Worm (Caenorhabditis elegans): ENCODE measurements around the gene ctps-1.
A peak's percentile ranks its signal among the peaks of the same experiment; 100 is the strongest.

ctps-1 gene

DNA sequence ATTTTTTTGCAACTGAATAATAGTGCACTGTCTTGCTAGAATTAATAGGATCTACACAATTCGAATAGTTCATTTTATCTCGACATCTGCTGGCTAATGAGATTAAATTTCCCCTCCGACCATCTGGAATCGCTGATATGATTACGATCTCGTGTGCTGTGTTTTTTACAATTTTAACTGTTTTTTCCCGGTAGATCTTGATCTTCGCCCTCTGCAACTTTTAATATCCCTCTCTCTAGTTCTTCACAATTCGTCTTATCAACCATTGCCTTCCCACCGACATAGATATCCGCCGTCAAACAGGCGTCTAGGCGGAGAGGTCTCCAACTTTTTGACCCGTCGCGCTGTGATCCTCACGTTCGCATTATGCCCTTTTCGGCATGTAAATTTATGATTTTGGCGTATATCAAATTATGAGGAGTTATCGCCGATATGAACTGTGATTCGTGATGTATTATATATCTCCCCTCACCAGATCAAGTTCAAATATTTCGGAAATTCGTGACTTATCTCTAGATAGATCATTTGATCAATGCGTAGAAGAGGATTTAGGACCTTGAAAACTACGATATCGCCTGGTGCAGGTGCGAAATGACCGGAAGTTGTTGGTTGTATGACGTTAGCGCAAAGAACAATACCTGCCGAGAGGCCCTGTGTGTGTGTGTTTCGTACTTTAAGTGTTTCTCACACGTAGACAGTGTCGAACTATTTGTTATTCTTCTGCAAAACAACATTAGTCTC lies 16.0 kb upstream of the ctps-1 start:
- TF ChIP-seq zag-1 (tag; optimal IDR thresholded peaks at IDR 0.05), result no peak
- TF ChIP-seq nhr-25 (tag; optimal IDR thresholded peaks at IDR 0.05), result peak; percentile 33
- TF ChIP-seq elt-1 (tag; optimal IDR thresholded peaks at IDR 0.05), result peak; percentile 47
- no peak for TF ChIP-seq nhr-28 (tag; optimal IDR thresholded peaks at IDR 0.05)
- TF ChIP-seq nhr-43 (tag; optimal IDR thresholded peaks at IDR 0.05; ENCODE audit: poor library complexity, severe bottlenecking), result peak; percentile 14
- TF ChIP-seq lsy-12 (tag; optimal IDR thresholded peaks at IDR 0.05), result no peak
- TF ChIP-seq lin-39 (tag; optimal IDR thresholded peaks at IDR 0.05), result no peak

DNA sequence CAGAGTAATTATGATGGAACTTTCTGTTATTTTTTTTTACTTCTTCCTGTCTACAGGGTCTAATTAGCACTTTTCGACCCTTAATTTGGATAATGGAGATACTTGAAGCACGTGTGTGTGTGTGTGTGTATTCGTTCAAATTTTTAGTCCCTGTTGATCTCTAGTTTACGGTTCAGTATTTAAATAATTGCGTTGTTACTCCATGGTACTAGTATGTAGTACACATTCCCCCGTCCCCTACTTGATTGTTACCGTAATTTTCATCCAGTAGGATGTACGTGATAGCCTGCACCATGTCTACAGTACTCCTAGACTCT lies 15.4 kb upstream of the ctps-1 start:
- TF ChIP-seq snpc-4 (tag; optimal IDR thresholded peaks at IDR 0.05), result no peak
- TF ChIP-seq ceh-82 (tag; optimal IDR thresholded peaks at IDR 0.05), result no peak
- no peak for TF ChIP-seq ceh-16 (tag; optimal IDR thresholded peaks at IDR 0.05)
- TF ChIP-seq nhr-23 (tag; optimal IDR thresholded peaks at IDR 0.05), result no peak
- no peak for TF ChIP-seq nhr-237 (tag; optimal IDR thresholded peaks at IDR 0.05)
- no peak for TF ChIP-seq lsy-12 (tag; optimal IDR thresholded peaks at IDR 0.05)
- no peak for TF ChIP-seq nhr-11 (tag; optimal IDR thresholded peaks at IDR 0.05)
- no peak for TF ChIP-seq pqm-1 (tag; optimal IDR thresholded peaks at IDR 0.05)
- TF ChIP-seq ceh-9 (tag; optimal IDR thresholded peaks at IDR 0.05), result no peak
- TF ChIP-seq lin-39 (tag; optimal IDR thresholded peaks at IDR 0.05), result no peak
- no peak for TF ChIP-seq fos-1 (tag; optimal IDR thresholded peaks at IDR 0.05)
- TF ChIP-seq R02D3.7 (tag; optimal IDR thresholded peaks at IDR 0.05), result no peak

DNA sequence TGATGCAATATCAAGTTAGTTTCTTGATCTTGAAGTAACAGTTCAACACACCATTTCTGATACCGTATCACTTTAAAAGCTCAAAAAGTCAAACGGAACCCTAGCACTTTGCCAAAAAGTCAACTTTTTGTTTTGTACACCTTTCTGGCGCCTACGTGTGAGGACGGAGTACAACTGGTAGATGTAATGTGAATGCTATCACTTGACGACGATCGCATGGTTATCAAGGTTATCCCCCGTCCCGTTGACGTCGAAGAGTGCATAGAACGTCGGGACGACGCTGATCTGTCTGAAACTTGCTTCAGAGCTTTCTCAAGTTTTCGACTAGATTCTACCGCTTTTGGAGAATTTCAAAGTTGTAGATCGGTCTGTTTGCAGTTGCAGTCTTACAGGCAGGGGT lies 14.7 kb upstream of the ctps-1 start:
- no peak for TF ChIP-seq ceh-82 (tag; optimal IDR thresholded peaks at IDR 0.05)
- no peak for TF ChIP-seq nhr-43 (tag; optimal IDR thresholded peaks at IDR 0.05; ENCODE audit: poor library complexity, severe bottlenecking)
- TF ChIP-seq aly-2 (tag; optimal IDR thresholded peaks at IDR 0.05), result no peak
- no peak for TF ChIP-seq nhr-237 (tag; optimal IDR thresholded peaks at IDR 0.05)
- no peak for TF ChIP-seq jun-1 (tag; optimal IDR thresholded peaks at IDR 0.05)
- TF ChIP-seq nfya-1 (tag; optimal IDR thresholded peaks at IDR 0.05; ENCODE audit: insufficient read depth), result no peak
- no peak for TF ChIP-seq eor-1 (tag; optimal IDR thresholded peaks at IDR 0.05)
- TF ChIP-seq zag-1 (tag; optimal IDR thresholded peaks at IDR 0.05), result no peak

DNA sequence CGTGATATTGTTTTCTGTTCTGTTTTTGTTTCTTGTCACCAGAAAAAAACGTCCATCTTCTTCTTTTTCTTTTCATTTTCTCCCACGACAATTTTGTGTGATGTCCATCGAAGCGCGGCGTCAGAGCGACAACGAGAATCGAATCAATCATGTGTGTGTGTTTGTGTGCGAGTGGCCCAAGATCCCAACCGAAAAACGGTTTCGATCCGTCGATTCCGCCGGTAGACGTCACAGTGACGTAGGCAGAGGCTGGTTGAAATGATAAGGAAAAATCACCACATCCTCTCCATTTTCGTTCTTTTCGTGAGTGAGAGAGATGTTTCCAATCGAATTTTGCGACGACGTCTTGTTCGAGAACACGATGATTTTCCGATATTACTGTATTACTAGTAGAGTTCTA lies 14.1 kb upstream of the ctps-1 start:
- peak; percentile 18 for TF ChIP-seq nhr-43 (tag; optimal IDR thresholded peaks at IDR 0.05; ENCODE audit: poor library complexity, severe bottlenecking)
- TF ChIP-seq ama-1 (optimal IDR thresholded peaks at IDR 0.05), result peak; percentile 29
- TF ChIP-seq nhr-23 (tag; optimal IDR thresholded peaks at IDR 0.05), result peak; percentile 31
- no peak for TF ChIP-seq ceh-28 (tag; optimal IDR thresholded peaks at IDR 0.05)

DNA sequence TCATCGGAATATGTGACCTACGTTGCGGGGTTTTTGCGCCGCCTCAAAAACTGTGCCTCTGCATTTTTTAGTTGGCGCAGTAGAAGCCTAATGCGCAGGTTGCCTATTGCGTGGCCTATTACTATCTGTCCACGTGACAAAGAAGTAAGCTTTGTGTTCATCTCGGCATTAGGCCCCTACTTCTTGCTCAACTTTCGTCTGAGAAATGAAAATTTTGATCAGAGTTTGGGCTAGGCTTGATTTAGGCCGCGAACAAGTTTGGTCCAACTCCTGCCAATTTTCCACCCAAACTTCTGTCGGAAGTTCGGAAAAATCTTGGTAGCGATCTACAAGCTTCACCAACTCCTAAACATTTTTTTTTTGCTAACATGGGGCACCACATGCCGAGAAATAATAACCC lies 12.7 kb upstream of the ctps-1 start:
- TF ChIP-seq nhr-77 (tag; optimal IDR thresholded peaks at IDR 0.05) (no peak), nhr-43 (tag; optimal IDR thresholded peaks at IDR 0.05; ENCODE audit: poor library complexity, severe bottlenecking) (no peak), fkh-2 (tag; optimal IDR thresholded peaks at IDR 0.05) (no peak), ZK546.5 (tag; optimal IDR thresholded peaks at IDR 0.05) (no peak), ceh-82 (tag; optimal IDR thresholded peaks at IDR 0.05) (no peak), ceh-28 (tag; optimal IDR thresholded peaks at IDR 0.05) (no peak), nfya-1 (tag; optimal IDR thresholded peaks at IDR 0.05; ENCODE audit: insufficient read depth) (no peak), unc-39 (tag; optimal IDR thresholded peaks at IDR 0.05) (no peak), egl-5 (tag; optimal IDR thresholded peaks at IDR 0.05) (no peak), R02D3.7 (tag; optimal IDR thresholded peaks at IDR 0.05) (no peak), skn-1 (tag; optimal IDR thresholded peaks at IDR 0.05) (no peak), ztf-11 (tag; optimal IDR thresholded peaks at IDR 0.05) (no peak), unc-62 (GFP tag; optimal IDR thresholded peaks at IDR 0.05) (no peak), egl-27 (tag; optimal IDR thresholded peaks at IDR 0.05) (no peak), pqm-1 (tag; optimal IDR thresholded peaks at IDR 0.05) (no peak), nhr-25 (tag; optimal IDR thresholded peaks at IDR 0.05) (no peak), nhr-67 (tag; optimal IDR thresholded peaks at IDR 0.05) (no peak), nhr-23 (tag; optimal IDR thresholded peaks at IDR 0.05) (no peak)

All from whole organism, L3 larva.